Fruit fly (Drosophila melanogaster): ENCODE results near the gene CG9689.

DNA sequence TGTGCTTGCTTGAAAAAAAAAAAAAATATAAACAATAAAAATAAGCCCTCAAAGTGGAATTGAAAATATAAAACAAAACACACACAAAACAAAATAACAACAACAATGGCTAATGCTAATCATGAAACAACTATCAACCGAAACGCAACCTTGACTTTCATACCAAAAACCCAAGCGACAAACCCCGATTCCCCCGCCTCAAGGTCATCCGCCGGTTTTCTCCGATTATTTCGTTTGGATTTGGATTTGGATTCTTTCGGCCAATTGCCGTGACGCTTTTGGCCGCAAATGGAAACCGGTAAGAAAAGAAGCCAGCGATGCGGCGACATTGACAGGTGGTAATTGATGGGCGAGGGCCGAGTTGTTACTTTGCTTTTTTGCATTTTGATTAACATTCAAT lies 15.8 kb downstream of the CG9689 start:
- TF ChIP-seq Eip78C (GFP tag) = no peak
- TF ChIP-seq lz (GFP tag; optimal IDR thresholded peaks at IDR 0.05) = no peak
- no peak for TF ChIP-seq CG6854 (GFP tag; optimal IDR thresholded peaks at IDR 0.05)
- TF ChIP-seq vri (GFP tag; optimal IDR thresholded peaks at IDR 0.05) = no peak
- no peak for TF ChIP-seq CG11902 (GFP tag; optimal IDR thresholded peaks at IDR 0.05)
- TF ChIP-seq CG1621 (tag; optimal IDR thresholded peaks at IDR 0.05) = no peak
- TF ChIP-seq fd59A (GFP tag; optimal IDR thresholded peaks at IDR 0.05) = no peak
- TF ChIP-seq CG10631 (GFP tag; optimal IDR thresholded peaks at IDR 0.05) = no peak
